Worm (Caenorhabditis elegans) whole organism, L4 larva: ENCODE results near the gene srx-119.

ENCODE experiments used
- F37D6.2 ChIP-seq: sonication (generic microtip); optimal IDR thresholded peaks from 2 replicates; lab custom pipeline; 2016; ENCODE audit warnings: mild to moderate bottlenecking, missing genetic modification characterization, missing compliant biosample characterization
- F44E2.7 ChIP-seq: fragments of 200-800 bp; sonication (Bioruptor generic); IDR thresholded peaks from 2 replicates; pipeline ENCODE4 v2.1.2; 2022; ENCODE audit warnings: missing genetic modification characterization, missing compliant biosample characterization
- T26A8.4 ChIP-seq: fragments of 200-800 bp; sonication (Bioruptor generic); IDR thresholded peaks from 2 replicates; pipeline ENCODE4 v1.3.6; 2022; ENCODE audit warnings: missing genetic modification characterization, missing compliant biosample characterization
- Y105C5A.15 ChIP-seq: fragments of 200-800 bp; sonication (Bioruptor generic); IDR thresholded peaks from 2 replicates; pipeline ENCODE4 v1.3.6; 2022; ENCODE audit warnings: missing genetic modification characterization, missing compliant biosample characterization
- Y5F2A.4 ChIP-seq: fragments of 200-800 bp; sonication (Bioruptor generic); optimal IDR thresholded peaks from 2 replicates; lab custom pipeline; 2018; ENCODE audit warnings: mild to moderate bottlenecking, missing genetic modification characterization, missing compliant biosample characterization
- Y75B8A.6 ChIP-seq: fragments of 200-800 bp; sonication (Bioruptor generic); IDR thresholded peaks from 2 replicates; pipeline ENCODE4 v1.3.6; 2022; ENCODE audit warnings: missing genetic modification reagents, missing genetic modification characterization, missing compliant biosample characterization
- ZK337.2 ChIP-seq: fragments of 200-800 bp; sonication (Bioruptor generic); IDR thresholded peaks from 2 replicates; pipeline ENCODE4 v1.3.6; 2022; ENCODE audit warnings: missing genetic modification reagents, missing genetic modification characterization, missing compliant biosample characterization
- aha-1 ChIP-seq: fragments of 150-350 bp; peaks from one replicate; lab custom pipeline; 2014; ENCODE audit warnings: missing biosample characterization, missing genetic modification characterization
- aly-2 ChIP-seq: sonication (generic microtip); optimal IDR thresholded peaks from 2 replicates; lab custom pipeline; 2018; ENCODE audit warnings: missing biosample characterization, missing genetic modification characterization
- ama-1 ChIP-seq: fragments of 150-350 bp; optimal IDR thresholded peaks from 2 replicates; lab custom pipeline; 2014; ENCODE audit warnings: inconsistent platforms, mixed read lengths
- attf-4 ChIP-seq: sonication (generic microtip); optimal IDR thresholded peaks from 3 replicates; lab custom pipeline; 2017; ENCODE audit warnings: missing biosample characterization, missing genetic modification characterization
- ceh-20 ChIP-seq: fragments of 200-800 bp; sonication (Bioruptor generic); IDR thresholded peaks from 2 replicates; pipeline ENCODE4 v1.3.6; 2022; ENCODE audit warnings: missing genetic modification reagents, missing genetic modification characterization, missing compliant biosample characterization
- ceh-28 ChIP-seq: fragments of 150-350 bp; optimal IDR thresholded peaks from 2 replicates; lab custom pipeline; 2014; ENCODE audit warnings: missing biosample characterization, missing genetic modification reagents, missing genetic modification characterization
- ceh-44 ChIP-seq: fragments of 200-800 bp; sonication (Bioruptor generic); IDR thresholded peaks from 2 replicates; pipeline ENCODE4 v1.3.6; 2022; ENCODE audit warnings: missing genetic modification reagents, missing genetic modification characterization, missing compliant biosample characterization
- ceh-62 ChIP-seq: sonication (generic microtip); optimal IDR thresholded peaks from 2 replicates; lab custom pipeline; 2017; ENCODE audit warnings: missing biosample characterization, missing genetic modification characterization
- ceh-82 ChIP-seq: sonication (generic microtip); optimal IDR thresholded peaks from 2 replicates; lab custom pipeline; 2017; ENCODE audit warnings: missing biosample characterization, missing genetic modification characterization
- ces-1 ChIP-seq: fragments of 150-350 bp; sonication (generic microtip); optimal IDR thresholded peaks from 4 replicates; lab custom pipeline; 2014; ENCODE audit warnings: missing biosample characterization, missing genetic modification reagents, missing genetic modification characterization
- cey-2 ChIP-seq: sonication (generic microtip); optimal IDR thresholded peaks from 3 replicates; lab custom pipeline; 2017; ENCODE audit warnings: missing genetic modification characterization, mild to moderate bottlenecking, missing compliant biosample characterization, antibody characterized with exemption, borderline replicate concordance; ENCODE audit not compliant: insufficient read depth
- daf-12 ChIP-seq: fragments of 150-350 bp; optimal IDR thresholded peaks from 2 replicates; lab custom pipeline; 2014; ENCODE audit warnings: missing biosample characterization, missing genetic modification reagents, missing genetic modification characterization
- daf-16 ChIP-seq, 3 experiments: sonication (generic microtip); optimal IDR thresholded peaks; 2 replicates each; lab custom pipeline; 2016 to 2017; ENCODE audit warnings: missing genetic modification characterization in 3 of 3, missing genetic modification reagents in 3 of 3, mild to moderate bottlenecking in 2 of 3, missing compliant biosample characterization in 2 of 3, missing biosample characterization in 1 of 3, moderate library complexity in 1 of 3
- daf-8 ChIP-seq: fragments of 200-800 bp; sonication (Bioruptor generic); IDR thresholded peaks from 2 replicates; pipeline ENCODE4 v1.3.6; 2022; ENCODE audit warnings: missing genetic modification characterization, missing compliant biosample characterization
- dmd-6 ChIP-seq: fragments of 200-800 bp; sonication (Bioruptor generic); IDR thresholded peaks from 2 replicates; pipeline ENCODE4 v1.3.6; 2022; ENCODE audit warnings: missing genetic modification reagents, missing genetic modification characterization, missing compliant biosample characterization
- dmd-9 ChIP-seq: fragments of 200-800 bp; sonication (Bioruptor generic); IDR thresholded peaks from 2 replicates; pipeline ENCODE4 v1.3.6; 2022; ENCODE audit warnings: missing genetic modification reagents, missing genetic modification characterization, missing compliant biosample characterization
- dpl-1 ChIP-seq: fragments of 150-350 bp; optimal IDR thresholded peaks from 2 replicates; lab custom pipeline; 2014; ENCODE audit warnings: missing biosample characterization, missing genetic modification reagents, missing genetic modification characterization
- egl-27 ChIP-seq: sonication (generic microtip); optimal IDR thresholded peaks from 3 replicates; lab custom pipeline; 2017; ENCODE audit warnings: missing biosample characterization, missing genetic modification reagents, missing genetic modification characterization
- fos-1 ChIP-seq: fragments of 150-350 bp; optimal IDR thresholded peaks from 2 replicates; lab custom pipeline; 2014; ENCODE audit warnings: missing biosample characterization, missing genetic modification characterization
- gei-8 ChIP-seq: fragments of 200-800 bp; sonication (Bioruptor generic); optimal IDR thresholded peaks from 2 replicates; lab custom pipeline; 2018; ENCODE audit warnings: mild to moderate bottlenecking, missing genetic modification characterization, missing compliant biosample characterization
- hif-1 ChIP-seq, 2 experiments: sonication (generic microtip); optimal IDR thresholded peaks; 2 replicates each; lab custom pipeline; 2016 to 2017; ENCODE audit warnings: missing compliant biosample characterization in 2 of 2, missing genetic modification characterization in 2 of 2, missing genetic modification reagents in 2 of 2, missing genotype in 2 of 2, mild to moderate bottlenecking in 1 of 2
- hlh-11 ChIP-seq: fragments of 200-800 bp; sonication (Bioruptor generic); optimal IDR thresholded peaks from 2 replicates; lab custom pipeline; 2018; ENCODE audit warnings: mild to moderate bottlenecking, missing genetic modification characterization, missing compliant biosample characterization
- lin-1 ChIP-seq: fragments of 200-800 bp; sonication (Bioruptor generic); IDR thresholded peaks from 2 replicates; pipeline ENCODE4 v1.3.6; 2022; ENCODE audit warnings: missing genetic modification reagents, missing genetic modification characterization, missing compliant biosample characterization
- lin-39 ChIP-seq: fragments of 150-350 bp; optimal IDR thresholded peaks from 2 replicates; lab custom pipeline; 2014; ENCODE audit warnings: missing biosample characterization, missing genetic modification reagents, missing genetic modification characterization
- madf-5 ChIP-seq, 2 experiments: fragments of 200-800 bp; sonication (Bioruptor generic); IDR thresholded peaks; 2 replicates each; pipeline ENCODE4 v1.3.6; 2022; ENCODE audit warnings: missing compliant biosample characterization in 2 of 2, missing genetic modification characterization in 2 of 2
- madf-9 ChIP-seq: fragments of 200-800 bp; sonication (Bioruptor generic); conservative IDR thresholded peaks from 2 replicates; pipeline ENCODE4 v1.3.6; 2022; ENCODE audit warnings: missing genetic modification reagents, missing genetic modification characterization, missing compliant biosample characterization
- mdl-1 ChIP-seq, 2 experiments: fragments of 150-350 bp in 1 of 2; sonication (generic microtip) in 1 of 2; optimal IDR thresholded peaks; 2 replicates each; lab custom pipeline; 2014 to 2017; ENCODE audit warnings: missing biosample characterization in 2 of 2, missing genetic modification characterization in 2 of 2
- mdt-29 ChIP-seq: fragments of 200-800 bp; sonication (Bioruptor generic); IDR thresholded peaks from 2 replicates; pipeline ENCODE4 v1.3.6; 2022; ENCODE audit warnings: missing genetic modification reagents, missing genetic modification characterization, missing compliant biosample characterization
- nhr-102 ChIP-seq: sonication (generic microtip); optimal IDR thresholded peaks from 2 replicates; lab custom pipeline; 2016; ENCODE audit warnings: mild to moderate bottlenecking, missing genetic modification characterization, moderate library complexity, missing compliant biosample characterization
- nhr-28 ChIP-seq: fragments of 150-350 bp; optimal IDR thresholded peaks from 2 replicates; lab custom pipeline; 2014; ENCODE audit warnings: missing biosample characterization, missing genetic modification characterization
- nhr-48 ChIP-seq: sonication (generic microtip); optimal IDR thresholded peaks from 2 replicates; lab custom pipeline; 2016; ENCODE audit warnings: mild to moderate bottlenecking, missing genetic modification characterization, missing compliant biosample characterization
- php-3 ChIP-seq: fragments of 200-800 bp; sonication (Bioruptor generic); IDR thresholded peaks from 2 replicates; pipeline ENCODE4 v1.3.6; 2022; ENCODE audit warnings: missing genetic modification reagents, missing genetic modification characterization, missing compliant biosample characterization
- snpc-4 ChIP-seq: fragments of 150-350 bp; optimal IDR thresholded peaks from 2 replicates; lab custom pipeline; 2014; ENCODE audit warnings: missing biosample characterization, missing genetic modification characterization
- tag-97 ChIP-seq: fragments of 200-800 bp; sonication (Bioruptor generic); IDR thresholded peaks from 2 replicates; pipeline ENCODE4 v1.3.6; 2022; ENCODE audit warnings: missing genetic modification characterization, missing compliant biosample characterization
- tra-1 ChIP-seq: fragments of 200-800 bp; sonication (Bioruptor generic); IDR thresholded peaks from 2 replicates; pipeline ENCODE4 v1.3.6; 2022; ENCODE audit warnings: missing genetic modification reagents, missing genetic modification characterization, missing compliant biosample characterization
- unc-130 ChIP-seq: sonication (generic microtip); optimal IDR thresholded peaks from 2 replicates; lab custom pipeline; 2016; ENCODE audit warnings: missing genetic modification reagents, missing genetic modification characterization, missing compliant biosample characterization
- unc-62 ChIP-seq, 3 experiments: fragments of 150-350 bp in 1 of 3; sonication (generic microtip); optimal IDR thresholded peaks in 2 of 3; peaks in 1 of 3; 1 replicate in 1 of 3; 2 replicates in 2 of 3; lab custom pipeline; 2014 to 2017; ENCODE audit warnings: missing biosample characterization in 3 of 3, missing genetic modification characterization in 3 of 3, missing genetic modification reagents in 3 of 3, missing genotype in 1 of 3
- vab-7 ChIP-seq: fragments of 200-800 bp; sonication (Bioruptor generic); IDR thresholded peaks from 2 replicates; pipeline ENCODE4 v1.3.6; 2022; ENCODE audit warnings: missing genetic modification reagents, missing genetic modification characterization, missing compliant biosample characterization
- zip-2 ChIP-seq: fragments of 150-350 bp; optimal IDR thresholded peaks from 2 replicates; lab custom pipeline; 2014; ENCODE audit warnings: missing biosample characterization, missing genetic modification characterization
- ztf-7 ChIP-seq: fragments of 150-350 bp; optimal IDR thresholded peaks from 2 replicates; lab custom pipeline; 2014; ENCODE audit warnings: missing biosample characterization, missing genetic modification characterization

Gene srx-119

DNA sequence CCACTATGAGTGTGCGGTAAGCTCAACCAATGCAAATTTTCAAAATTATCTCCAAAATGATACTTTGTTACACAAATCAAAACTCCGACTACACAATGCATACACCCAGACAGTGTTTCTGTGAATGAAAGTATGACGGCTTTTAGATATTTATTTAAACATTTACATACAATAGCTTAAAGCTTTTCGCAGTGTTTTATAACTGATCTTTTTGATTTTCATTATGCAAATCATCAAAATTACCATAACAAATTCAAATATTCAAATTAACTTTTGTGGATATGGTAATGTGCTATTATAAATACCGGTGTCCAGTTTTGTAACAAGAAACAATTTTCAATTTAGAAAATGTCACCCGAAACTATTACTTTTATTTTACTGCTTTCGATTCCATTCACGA lies 18.4 kb downstream of the srx-119 start, which contains the start of the genes F49C5.5 and F49C5.10:
Gene F49C5.5 (minus strand): TSS at position 101 of the 400 bp plus-strand sequence.
Gene F49C5.10 (plus strand): TSS at position 344 of the 400 bp plus-strand sequence.
- TF ChIP-seq zip-2 (tag; lab: Kevin White, UChicago) (no peak), ama-1 (lab: Kevin White, UChicago) (no peak), ZK337.2 (GFP tag; lab: Robert Waterston, UW) (no peak), aha-1 (tag; lab: Kevin White, UChicago) (no peak), aly-2 (tag; lab: Kevin White, UChicago) (no peak), T26A8.4 (GFP tag; lab: Robert Waterston, UW) (no peak), ceh-20 (GFP tag; lab: Robert Waterston, UW) (no peak), Y105C5A.15 (GFP tag; lab: Robert Waterston, UW) (no peak), hif-1 (tag; optimal IDR thresholded peaks at IDR 0.05; lab: Kevin White, UChicago) (no peak), nhr-102 (tag; lab: Kevin White, UChicago) (no peak), mdt-29 (no peak), daf-12 (tag; lab: Kevin White, UChicago) (no peak), ceh-62 (no peak), gei-8 (no peak), nhr-28 (tag; lab: Kevin White, UChicago) (no peak), F44E2.7 (GFP tag; lab: Robert Waterston, UW) (no peak), nhr-48 (tag; lab: Kevin White, UChicago) (no peak), F37D6.2 (tag; lab: Kevin White, UChicago) (no peak)

DNA sequence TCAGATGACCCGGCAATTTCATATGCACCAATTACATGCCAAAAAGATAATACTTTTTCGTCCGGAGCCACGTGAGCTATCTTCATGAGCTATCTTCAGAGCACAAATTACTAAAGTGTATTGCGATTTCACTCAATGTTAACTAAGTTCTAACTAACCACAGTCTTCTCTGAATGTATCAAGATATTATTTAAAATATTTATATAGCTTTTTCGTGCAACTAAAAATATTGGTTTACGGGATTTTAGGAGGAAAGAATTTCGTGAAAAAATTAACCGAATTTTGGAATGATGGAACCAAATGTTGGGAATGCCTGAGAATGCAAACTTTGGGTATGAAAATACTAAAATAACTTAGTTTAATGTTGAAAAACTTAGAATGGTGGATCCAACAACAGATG lies 19.5 kb downstream of the srx-119 start, which contains the start of gene F49C5.16:
Gene F49C5.16 (plus strand): TSS at position 301 of the 400 bp plus-strand sequence.
- TF ChIP-seq Y75B8A.6 (GFP tag; lab: Robert Waterston, UW) = no peak
- TF ChIP-seq nhr-102 (tag; lab: Kevin White, UChicago) = no peak
- no peak for TF ChIP-seq ama-1 (lab: Kevin White, UChicago)
- no peak for TF ChIP-seq hlh-11 (tag; lab: Kevin White, UChicago)
- no peak for TF ChIP-seq ceh-20 (GFP tag; lab: Robert Waterston, UW)
- no peak for TF ChIP-seq attf-4 (tag; lab: Kevin White, UChicago)
- TF ChIP-seq daf-8 (GFP tag; lab: Robert Waterston, UW) = no peak
- no peak for TF ChIP-seq tag-97
- no peak for TF ChIP-seq ceh-62

DNA sequence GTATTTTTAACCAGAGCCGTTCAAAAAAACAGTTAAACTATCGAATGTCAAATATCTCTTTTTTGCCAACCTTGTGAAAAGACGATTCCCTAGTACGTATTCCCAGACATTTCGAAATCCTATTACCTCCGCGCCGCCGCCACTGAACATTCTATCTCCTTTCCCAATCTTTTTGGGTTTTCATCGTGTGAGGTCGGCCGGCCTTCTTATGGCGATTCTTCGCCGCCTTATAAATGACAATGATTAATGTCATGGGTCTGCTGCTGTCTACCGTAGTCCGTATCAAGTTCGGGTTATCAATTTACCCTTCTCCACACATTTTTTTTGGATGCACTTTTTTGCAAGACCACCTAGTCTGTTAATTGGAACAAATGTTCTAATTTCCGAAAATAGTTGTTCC lies 21.6 kb downstream of the srx-119 start:
- TF ChIP-seq vab-7 (GFP tag; lab: Robert Waterston, UW) = no peak
- TF ChIP-seq unc-130 (GFP tag; lab: Kevin White, UChicago) = no peak
- 0 out of 2 replicates have a peak, but pooled peaks have one; percentile 24 for TF ChIP-seq tra-1 (GFP tag; lab: Robert Waterston, UW)
- no peak for TF ChIP-seq lin-1 (GFP tag; lab: Robert Waterston, UW)
- TF ChIP-seq dpl-1 (GFP tag; lab: Kevin White, UChicago) = no peak
- TF ChIP-seq ces-1 (GFP tag; lab: Kevin White, UChicago) = no peak
- no peak for TF ChIP-seq aly-2 (tag; lab: Kevin White, UChicago)
- TF ChIP-seq attf-4 (tag; lab: Kevin White, UChicago) = no peak
- TF ChIP-seq mdl-1 (tag; optimal IDR thresholded peaks at IDR 0.05; lab: Kevin White, UChicago) = no peak
- no peak for TF ChIP-seq hif-1 (tag; optimal IDR thresholded peaks at IDR 0.05; lab: Kevin White, UChicago)
- TF ChIP-seq dmd-6 (GFP tag; lab: Robert Waterston, UW) = no peak
- TF ChIP-seq egl-27 (tag; lab: Kevin White, UChicago) = no peak
- TF ChIP-seq nhr-102 (tag; lab: Kevin White, UChicago) = no peak
- TF ChIP-seq cey-2 (tag; lab: Kevin White, UChicago) = peak; percentile 16
- TF ChIP-seq ceh-82 = no peak
- TF ChIP-seq madf-9 = no peak
- TF ChIP-seq madf-5 (GFP tag; IDR thresholded peaks at IDR 0.05; lab: Robert Waterston, UW) = no peak
- no peak for TF ChIP-seq lin-39
- TF ChIP-seq dmd-9 (GFP tag; lab: Robert Waterston, UW) = no peak
- TF ChIP-seq ceh-28 (tag; lab: Kevin White, UChicago) = no peak
- TF ChIP-seq ceh-44 (GFP tag; lab: Robert Waterston, UW) = no peak
- peak; percentile 78 for TF ChIP-seq aha-1 (tag; lab: Kevin White, UChicago)
- no peak for TF ChIP-seq snpc-4 (tag; lab: Kevin White, UChicago)
- TF ChIP-seq unc-62 (GFP tag; optimal IDR thresholded peaks at IDR 0.05 in 1 of 2; lab: Kevin White, UChicago) = peak in 1 of 2 experiments; percentile 80
- no peak for TF ChIP-seq unc-62 (tag; optimal IDR thresholded peaks at IDR 0.05; lab: Kevin White, UChicago)
- TF ChIP-seq fos-1 = no peak
- TF ChIP-seq ZK337.2 (GFP tag; lab: Robert Waterston, UW) = no peak
- no peak for TF ChIP-seq Y5F2A.4 (GFP tag; lab: Kevin White, UChicago)
- TF ChIP-seq php-3 = no peak
- no peak for TF ChIP-seq ztf-7 (tag; lab: Kevin White, UChicago)
- no peak for TF ChIP-seq daf-16 (GFP tag; optimal IDR thresholded peaks at IDR 0.05; lab: Kevin White, UChicago)
- no peak for TF ChIP-seq daf-16 (tag; optimal IDR thresholded peaks at IDR 0.05; lab: Kevin White, UChicago)
